Worm (Caenorhabditis elegans): ENCODE results near the gene clec-222.
A peak's percentile ranks its signal among the peaks of the same experiment; 100 is the strongest.

Gene clec-222

DNA sequence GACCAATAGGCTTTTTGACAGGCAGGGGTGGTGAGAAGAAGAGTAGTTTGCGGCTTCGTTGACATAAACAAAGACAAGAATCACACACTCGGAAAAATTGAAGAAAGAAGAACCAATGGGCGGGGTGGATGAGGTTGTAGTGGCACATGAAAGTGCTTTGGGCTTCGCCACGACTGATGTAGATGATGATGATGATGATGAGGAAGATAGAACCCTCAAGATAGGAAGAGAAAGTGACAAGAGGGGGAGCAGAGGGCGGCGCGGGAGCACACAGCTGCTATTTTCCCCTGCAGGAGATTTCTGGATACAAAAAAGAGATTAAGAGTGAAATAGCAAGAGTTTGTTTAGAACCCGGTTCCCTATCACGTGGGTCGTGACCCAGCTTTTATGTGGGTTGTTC is 37.8 kb downstream of the clec-222 start:
- TF ChIP-seq T07F8.4 (tag; optimal IDR thresholded peaks at IDR 0.05) (no peak), madf-8 (GFP tag; conservative IDR thresholded peaks at IDR 0.05) (no peak), somi-1 (GFP tag; optimal IDR thresholded peaks at IDR 0.05) (peak; percentile 15), dpl-1 (GFP tag; optimal IDR thresholded peaks at IDR 0.05) (no peak), nhr-120 (GFP tag; IDR thresholded peaks at IDR 0.05) (no peak), F55B11.4 (tag; optimal IDR thresholded peaks at IDR 0.05; ENCODE audit: borderline replicate concordance, insufficient read depth) (no peak), sptf-2 (GFP tag; optimal IDR thresholded peaks at IDR 0.05) (no peak), nhr-27 (tag; optimal IDR thresholded peaks at IDR 0.05) (no peak), lin-35 (GFP tag; optimal IDR thresholded peaks at IDR 0.05) (no peak), K12H6.12 (tag; optimal IDR thresholded peaks at IDR 0.05) (peak; percentile 17)

DNA sequence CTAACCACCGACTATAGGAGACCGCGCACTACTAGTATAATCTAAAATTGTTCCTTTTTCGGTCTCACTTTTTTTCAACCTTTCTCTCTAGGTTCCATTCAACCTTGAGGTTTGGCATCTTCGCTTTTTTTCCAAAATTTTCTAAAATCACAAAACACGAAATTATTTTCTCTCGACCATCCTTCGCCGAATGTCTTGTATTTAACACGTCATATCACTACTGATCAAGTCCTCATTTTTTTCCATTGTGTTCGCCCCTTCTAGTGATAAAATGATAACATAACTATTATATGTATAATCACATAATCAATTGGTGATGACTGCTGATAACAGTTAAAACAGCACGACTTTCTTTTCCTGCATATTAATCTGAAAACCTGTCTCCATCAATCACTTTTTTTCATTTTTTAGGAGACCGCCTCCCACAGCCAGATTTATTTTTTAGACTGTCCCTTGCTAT is 39.9 kb downstream of the clec-222 start, which contains the start of gene T03F7.7:
TSS of gene T03F7.7 (plus strand) at position 410 of the 460 bp plus-strand sequence.
- no peak for TF ChIP-seq fkh-3 (tag; optimal IDR thresholded peaks at IDR 0.05)
- TF ChIP-seq nhr-80 (tag; optimal IDR thresholded peaks at IDR 0.05) = peak; percentile 92
- no peak for TF ChIP-seq attf-5 (GFP tag; optimal IDR thresholded peaks at IDR 0.05)

DNA sequence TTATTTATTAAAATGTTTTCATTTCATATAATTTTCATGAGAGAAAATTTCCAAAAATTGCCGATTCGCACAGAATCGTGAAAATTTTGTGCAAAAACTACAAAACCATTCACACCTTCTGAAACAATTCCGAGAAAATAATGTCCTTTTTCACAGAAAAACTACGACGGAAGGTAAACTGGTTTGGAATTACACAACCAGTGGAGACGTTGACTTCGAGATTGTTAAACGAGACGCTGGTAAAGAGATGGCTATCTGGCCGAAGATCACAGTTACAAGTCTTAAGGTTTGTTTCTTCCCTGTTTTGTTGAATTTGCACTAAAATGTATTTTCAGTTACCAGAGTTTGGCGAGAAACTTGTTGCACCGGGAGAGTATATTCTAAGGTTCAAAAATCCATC is 41.8 kb downstream of the clec-222 start:
- TF ChIP-seq ztf-3 (GFP tag; optimal IDR thresholded peaks at IDR 0.05) = no peak

DNA sequence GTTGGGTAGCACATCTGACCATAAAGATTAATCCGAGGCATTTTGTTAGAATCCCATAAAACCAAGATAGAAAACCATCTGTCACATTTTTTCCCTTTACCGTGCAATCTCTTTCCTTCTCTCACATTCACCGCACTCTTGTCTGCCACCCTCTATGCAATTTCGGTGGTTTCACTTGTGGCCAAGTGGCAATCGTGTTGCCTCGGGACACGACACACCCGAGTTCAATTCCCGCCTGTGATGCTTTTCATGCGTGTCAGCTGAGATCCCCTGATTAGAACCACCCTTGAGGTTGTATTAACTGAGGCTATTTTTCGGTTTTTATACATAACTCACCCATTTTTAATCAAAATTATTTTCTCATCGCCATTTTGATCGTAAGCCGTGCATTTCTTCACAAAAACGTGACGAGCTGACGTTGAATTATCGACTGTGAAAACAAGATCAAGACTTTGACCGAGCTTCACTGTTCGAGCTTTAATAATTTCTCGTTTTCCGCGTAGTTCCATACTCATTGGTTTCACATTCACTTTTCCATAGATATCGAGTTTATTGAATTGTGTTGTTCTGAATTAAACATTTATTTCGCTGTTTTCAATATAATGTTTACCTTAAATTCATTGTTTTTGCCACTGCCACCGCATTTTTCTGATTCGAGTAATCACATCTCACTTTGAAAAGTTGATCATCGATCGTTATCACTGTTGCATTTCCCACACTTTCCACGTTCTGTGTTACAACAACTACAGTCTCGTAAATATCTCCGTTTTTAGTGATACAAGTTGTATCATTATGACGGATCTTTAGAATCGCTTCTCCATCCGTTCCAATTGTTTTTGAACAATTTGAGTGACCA is 43.1 kb downstream of the clec-222 start:
- TF ChIP-seq ztf-6 (GFP tag; IDR thresholded peaks at IDR 0.05) (peak; percentile 94), K11D2.4 (GFP tag; IDR thresholded peaks at IDR 0.05) (peak; percentile 89), Y67H2A.10 (GFP tag; conservative IDR thresholded peaks at IDR 0.05) (peak; percentile 88), ztf-25 (GFP tag; IDR thresholded peaks at IDR 0.05) (peak; percentile 99), snpc-1.3 (tag; optimal IDR thresholded peaks at IDR 0.05; ENCODE audit: insufficient read depth) (peak; percentile 97), repo-1 (tag; optimal IDR thresholded peaks at IDR 0.05) (peak; percentile 97), F23B12.7 (tag; optimal IDR thresholded peaks at IDR 0.05; ENCODE audit: insufficient read depth) (peak; percentile 92), aptf-2 (GFP tag; conservative IDR thresholded peaks at IDR 0.05) (peak; percentile 84), lir-1 (GFP tag; conservative IDR thresholded peaks at IDR 0.05) (peak; percentile 83), ceh-79 (tag; optimal IDR thresholded peaks at IDR 0.05) (peak; percentile 99), somi-1 (GFP tag; optimal IDR thresholded peaks at IDR 0.05) (peak; percentile 95), rpc-1 (optimal IDR thresholded peaks at IDR 0.05) (peak; percentile 99), rpc-1 (tag; optimal IDR thresholded peaks at IDR 0.05) (peak; percentile 99), Y95B8A.8 (GFP tag; IDR thresholded peaks at IDR 0.05) (peak; percentile 94), ztf-3 (GFP tag; optimal IDR thresholded peaks at IDR 0.05) (peak; percentile 92), D2030.7 (GFP tag; IDR thresholded peaks at IDR 0.05) (peak; percentile 92), ceh-91 (GFP tag; IDR thresholded peaks at IDR 0.05) (peak; percentile 65), unc-130 (GFP tag; optimal IDR thresholded peaks at IDR 0.05) (peak; percentile 93), pbrm-1 (GFP tag; IDR thresholded peaks at IDR 0.05) (peak; percentile 94), F52B5.7 (tag; optimal IDR thresholded peaks at IDR 0.05) (peak; percentile 100), bed-2 (GFP tag; IDR thresholded peaks at IDR 0.05) (peak; percentile 87), F33H1.4 (GFP tag; IDR thresholded peaks at IDR 0.05) (peak; percentile 67), ztf-22 (GFP tag; optimal IDR thresholded peaks at IDR 0.05) (peak; percentile 98), tlf-1 (GFP tag; optimal IDR thresholded peaks at IDR 0.05) (peak; percentile 93), nhr-27 (tag; optimal IDR thresholded peaks at IDR 0.05) (peak; percentile 99), mes-4 (tag; optimal IDR thresholded peaks at IDR 0.05) (peak; percentile 95), egrh-3 (GFP tag; IDR thresholded peaks at IDR 0.05) (peak; percentile 73), C06A6.2 (GFP tag; conservative IDR thresholded peaks at IDR 0.05) (peak; percentile 82), ceh-100 (GFP tag; IDR thresholded peaks at IDR 0.05) (peak; percentile 86), egl-44 (GFP tag; IDR thresholded peaks at IDR 0.05) (peak; percentile 99), B0019.2 (GFP tag; conservative IDR thresholded peaks at IDR 0.05) (peak; percentile 87)

Data from whole organism, young adult.